Fruit fly (Drosophila melanogaster) whole organism, embryonic: ENCODE results near the gene Mst98Cb.

ENCODE experiments used
- Bteb2 ChIP-seq: fragments of 200-800 bp; sonication (Bioruptor generic); optimal IDR thresholded peaks from 2 replicates; lab custom pipeline; 2016; ENCODE audit warnings: missing biosample characterization, missing genetic modification characterization
- CG10147 ChIP-seq: fragments of 200-800 bp; sonication (Bioruptor generic); optimal IDR thresholded peaks from 2 replicates; lab custom pipeline; 2019; ENCODE audit warnings: missing biosample characterization, mild to moderate bottlenecking, missing genetic modification characterization, moderate library complexity
- CG10431 ChIP-seq: fragments of 200-800 bp; sonication (Bioruptor generic); optimal IDR thresholded peaks from 3 replicates; lab custom pipeline; 2018; ENCODE audit warnings: missing biosample characterization, mild to moderate bottlenecking, missing genetic modification characterization
- CG12104 ChIP-seq: fragments of 200-800 bp; sonication (Bioruptor generic); optimal IDR thresholded peaks from 3 replicates; lab custom pipeline; 2016; ENCODE audit warnings: missing biosample characterization, missing genetic modification characterization
- CG12236 ChIP-seq: fragments of 200-800 bp; sonication (Bioruptor generic); optimal IDR thresholded peaks from 2 replicates; lab custom pipeline; 2016; ENCODE audit warnings: missing biosample characterization, missing genetic modification characterization
- CG1233 ChIP-seq: fragments of 200-800 bp; sonication (Bioruptor generic); optimal IDR thresholded peaks from 4 replicates; lab custom pipeline; 2018; ENCODE audit warnings: missing biosample characterization, mild to moderate bottlenecking, missing genetic modification characterization
- CG14014 ChIP-seq: fragments of 200-800 bp; sonication (Bioruptor generic); IDR thresholded peaks from 2 replicates; pipeline ENCODE4 v1.3.6; 2022; ENCODE audit warnings: missing biosample characterization, missing genetic modification characterization
- CG17802 ChIP-seq: fragments of 200-800 bp; sonication (Bioruptor generic); optimal IDR thresholded peaks from 2 replicates; lab custom pipeline; 2018; ENCODE audit warnings: missing biosample characterization, mild to moderate bottlenecking, missing genetic modification characterization, moderate library complexity
- CG1792 ChIP-seq: fragments of 200-800 bp; sonication (Bioruptor generic); optimal IDR thresholded peaks from 2 replicates; lab custom pipeline; 2016; ENCODE audit warnings: missing biosample characterization, missing genetic modification characterization
- CG18599 ChIP-seq: fragments of 200-800 bp; sonication (Bioruptor generic); optimal IDR thresholded peaks from 3 replicates; lab custom pipeline; 2017; ENCODE audit warnings: missing biosample characterization, missing genetic modification characterization, mild to moderate bottlenecking, moderate library complexity, missing genetic modification reagents
- CG30431 ChIP-seq: fragments of 200-800 bp; sonication (Bioruptor generic); optimal IDR thresholded peaks from 2 replicates; lab custom pipeline; 2017; ENCODE audit warnings: missing biosample characterization, missing genetic modification characterization
- CG5180 ChIP-seq: fragments of 200-800 bp; sonication (Bioruptor generic); optimal IDR thresholded peaks from 3 replicates; lab custom pipeline; 2017; ENCODE audit warnings: missing biosample characterization, missing genetic modification characterization, mild to moderate bottlenecking, moderate library complexity, missing genetic modification reagents
- CG9727 ChIP-seq: fragments of 200-800 bp; sonication (Bioruptor generic); optimal IDR thresholded peaks from 3 replicates; lab custom pipeline; 2017; ENCODE audit warnings: missing biosample characterization, mild to moderate bottlenecking, missing genetic modification characterization
- CHES-1-like ChIP-seq: fragments of 200-800 bp; sonication (Bioruptor generic); optimal IDR thresholded peaks from 2 replicates; lab custom pipeline; 2016; ENCODE audit warnings: missing biosample characterization, missing genetic modification characterization
- Ets65A ChIP-seq: fragments of 200-800 bp; sonication (Bioruptor generic); peaks from one replicate; lab custom pipeline; 2016; ENCODE audit warnings: missing biosample characterization, missing genetic modification characterization
- Fer3 ChIP-seq: fragments of 200-800 bp; sonication (Bioruptor generic); optimal IDR thresholded peaks from 2 replicates; lab custom pipeline; 2018; ENCODE audit warnings: missing biosample characterization, mild to moderate bottlenecking, missing genetic modification characterization, moderate library complexity
- Mad ChIP-seq: fragments of 200-800 bp; sonication (Bioruptor generic); optimal IDR thresholded peaks from 2 replicates; lab custom pipeline; 2016; ENCODE audit warnings: missing biosample characterization, missing genetic modification characterization
- Poxn ChIP-seq: fragments of 200-800 bp; sonication (Bioruptor generic); IDR thresholded peaks from 2 replicates; pipeline ENCODE4 v1.3.6; 2022; ENCODE audit warnings: missing biosample characterization, missing genetic modification characterization
- Ravus ChIP-seq: fragments of 200-800 bp; sonication (Bioruptor generic); IDR thresholded peaks from 2 replicates; pipeline ENCODE4 v1.3.6; 2022; ENCODE audit warnings: missing biosample characterization, missing genetic modification characterization
- Scr ChIP-seq: fragments of 200-800 bp; sonication (Bioruptor generic); IDR thresholded peaks from 2 replicates; pipeline ENCODE4 v1.3.6; 2022; ENCODE audit warnings: missing biosample characterization, missing genetic modification characterization; ENCODE audit not compliant: partially characterized antibody
- Vsx1 ChIP-seq: fragments of 200-800 bp; sonication (Bioruptor generic); optimal IDR thresholded peaks from 2 replicates; lab custom pipeline; 2017; ENCODE audit warnings: missing biosample characterization, mild to moderate bottlenecking, missing genetic modification characterization, missing genetic modification reagents
- al ChIP-seq: fragments of 200-800 bp; sonication (Bioruptor generic); IDR thresholded peaks from 2 replicates; pipeline ENCODE4 v1.3.6; 2022; ENCODE audit warnings: missing biosample characterization, missing genetic modification characterization
- cwo ChIP-seq: fragments of 200-800 bp; sonication (Bioruptor generic); optimal IDR thresholded peaks from 3 replicates; lab custom pipeline; 2017; ENCODE audit warnings: missing biosample characterization, missing genetic modification characterization, mild to moderate bottlenecking, moderate library complexity, missing genetic modification reagents
- dpn ChIP-seq, 2 experiments: fragments of 200-800 bp; sonication (Bioruptor generic); optimal IDR thresholded peaks; 3 replicates each; lab custom pipeline; 2016; ENCODE audit warnings: missing biosample characterization in 2 of 2, missing genetic modification characterization in 2 of 2
- fd64A ChIP-seq: fragments of 200-800 bp; sonication (Bioruptor generic); optimal IDR thresholded peaks from 3 replicates; lab custom pipeline; 2018; ENCODE audit warnings: missing biosample characterization, mild to moderate bottlenecking, missing genetic modification characterization
- gro ChIP-seq: fragments of 200-800 bp; sonication (Bioruptor generic); optimal IDR thresholded peaks from 2 replicates; lab custom pipeline; 2016; ENCODE audit warnings: missing biosample characterization, missing genetic modification characterization
- gt ChIP-seq: fragments of 200-800 bp; sonication (Bioruptor generic); IDR thresholded peaks from 2 replicates; pipeline ENCODE4 v1.3.6; 2022; ENCODE audit warnings: missing biosample characterization, missing genetic modification characterization
- h ChIP-seq: fragments of >200 bp; optimal IDR thresholded peaks from 2 replicates; lab custom pipeline; 2017
- hb ChIP-seq: fragments of 200-800 bp; sonication (Bioruptor generic); IDR thresholded peaks from 3 replicates; pipeline ENCODE4 v1.3.6; 2022; ENCODE audit warnings: missing biosample characterization, missing genetic modification characterization; ENCODE audit not compliant: partially characterized antibody
- hbn ChIP-seq: fragments of 200-800 bp; sonication (Bioruptor generic); IDR thresholded peaks from 2 replicates; pipeline ENCODE4 v1.3.6; 2022; ENCODE audit warnings: missing biosample characterization, missing genetic modification characterization; ENCODE audit not compliant: partially characterized antibody
- her ChIP-seq: fragments of 200-800 bp; sonication (Bioruptor generic); optimal IDR thresholded peaks from 2 replicates; lab custom pipeline; 2016; ENCODE audit warnings: missing biosample characterization, missing genetic modification characterization
- insv ChIP-seq, 2 experiments: fragments of 200-800 bp; sonication (Bioruptor generic); optimal IDR thresholded peaks; 3 replicates each; lab custom pipeline; 2016 to 2018; ENCODE audit warnings: missing biosample characterization in 2 of 2, missing genetic modification characterization in 2 of 2
- lab ChIP-seq: fragments of 200-800 bp; sonication (Bioruptor generic); optimal IDR thresholded peaks from 3 replicates; lab custom pipeline; 2017; ENCODE audit warnings: missing biosample characterization, missing genetic modification characterization, mild to moderate bottlenecking, moderate library complexity, missing genetic modification reagents
- lilli ChIP-seq: fragments of 200-800 bp; sonication (Bioruptor generic); optimal IDR thresholded peaks from 3 replicates; lab custom pipeline; 2016; ENCODE audit warnings: missing biosample characterization, missing genetic modification characterization
- oc ChIP-seq: fragments of 200-800 bp; sonication (Bioruptor generic); optimal IDR thresholded peaks from 2 replicates; lab custom pipeline; 2018; ENCODE audit warnings: missing biosample characterization, mild to moderate bottlenecking, missing genetic modification characterization, moderate library complexity
- odd ChIP-seq: fragments of 200-800 bp; sonication (Bioruptor generic); optimal IDR thresholded peaks from 2 replicates; lab custom pipeline; 2017; ENCODE audit warnings: missing biosample characterization, mild to moderate bottlenecking, missing genetic modification characterization
- org-1 ChIP-seq: fragments of 200-800 bp; sonication (Bioruptor generic); optimal IDR thresholded peaks from 2 replicates; lab custom pipeline; 2017; ENCODE audit warnings: missing biosample characterization, missing genetic modification characterization
- pan ChIP-seq, 4 experiments: fragments of >200 bp in 3 of 4; fragments of 200-800 bp in 1 of 4; sonication (Bioruptor generic) in 1 of 4; optimal IDR thresholded peaks in 3 of 4; IDR thresholded peaks in 1 of 4; 2 replicates each; pipeline versions ENCODE4 v1.3.6 to Lab custom; 2017 to 2022; ENCODE audit warnings: missing biosample characterization in 2 of 4, missing genetic modification characterization in 2 of 4, mixed read lengths in 1 of 4
- phol ChIP-seq: fragments of 200-800 bp; sonication (Bioruptor generic); optimal IDR thresholded peaks from 3 replicates; lab custom pipeline; 2018; ENCODE audit warnings: missing biosample characterization, mild to moderate bottlenecking, missing genetic modification characterization, moderate library complexity
- ro ChIP-seq: fragments of 200-800 bp; sonication (Bioruptor generic); IDR thresholded peaks from 2 replicates; pipeline ENCODE4 v1.3.6; 2022; ENCODE audit warnings: missing biosample characterization, missing genetic modification characterization
- row ChIP-seq: fragments of 200-800 bp; sonication (Bioruptor generic); IDR thresholded peaks from 3 replicates; pipeline ENCODE4 v1.3.6; 2022; ENCODE audit warnings: missing biosample characterization, missing genetic modification characterization
- sens ChIP-seq: fragments of 200-800 bp; sonication (Bioruptor generic); peaks from one replicate; lab custom pipeline; 2016; ENCODE audit warnings: missing biosample characterization, missing genetic modification characterization
- so ChIP-seq: fragments of 200-800 bp; sonication (Bioruptor generic); IDR thresholded peaks from 3 replicates; pipeline ENCODE4 v1.3.6; 2022; ENCODE audit warnings: missing biosample characterization, missing genetic modification characterization
- sqz ChIP-seq: fragments of 200-800 bp; sonication (Bioruptor generic); optimal IDR thresholded peaks from 3 replicates; lab custom pipeline; 2018; ENCODE audit warnings: missing biosample characterization, mild to moderate bottlenecking, missing genetic modification characterization
- tin ChIP-seq: fragments of 200-800 bp; sonication (Bioruptor generic); optimal IDR thresholded peaks from 3 replicates; lab custom pipeline; 2016; ENCODE audit warnings: missing biosample characterization, missing genetic modification characterization
- tll ChIP-seq, 2 experiments: fragments of 200-800 bp in 1 of 2; fragments of >200 bp in 1 of 2; sonication (Bioruptor generic) in 1 of 2; optimal IDR thresholded peaks; 2 replicates each; lab custom pipeline; 2017 to 2019; ENCODE audit warnings: missing biosample characterization in 2 of 2, missing genetic modification characterization in 2 of 2, mild to moderate bottlenecking in 1 of 2, moderate library complexity in 1 of 2
- tna ChIP-seq: fragments of 200-800 bp; sonication (Bioruptor generic); IDR thresholded peaks from 2 replicates; pipeline ENCODE4 v1.3.6; 2022; ENCODE audit warnings: missing biosample characterization, missing genetic modification characterization; ENCODE audit not compliant: partially characterized antibody
- wdn ChIP-seq: fragments of 200-800 bp; sonication (Bioruptor generic); IDR thresholded peaks from 2 replicates; pipeline ENCODE4 v1.3.6; 2022; ENCODE audit warnings: missing biosample characterization, missing genetic modification characterization
- wek ChIP-seq: fragments of 200-800 bp; sonication (Bioruptor generic); optimal IDR thresholded peaks from 3 replicates; lab custom pipeline; 2018; ENCODE audit warnings: missing biosample characterization, mild to moderate bottlenecking, missing genetic modification characterization, moderate library complexity

The Mst98Cb gene

dm6 chr3R:28317151-28317844 lies 24.7 kb downstream of the Mst98Cb start (continued):
- TF ChIP-seq CG12104 (GFP tag; lab: Kevin White, UChicago): no peak
- TF ChIP-seq Ets65A (GFP tag; lab: Kevin White, UChicago): peak; percentile 42
- no peak for TF ChIP-seq tll (GFP tag; optimal IDR thresholded peaks at IDR 0.05; lab: Kevin White, UChicago)
- peak; percentile 6 for TF ChIP-seq CG10147 (GFP tag; lab: Kevin White, UChicago)
- TF ChIP-seq insv (GFP tag; optimal IDR thresholded peaks at IDR 0.05; lab: Kevin White, UChicago): no peak
- no peak for TF ChIP-seq gro (GFP tag; lab: Kevin White, UChicago)
- TF ChIP-seq tna: no peak
- TF ChIP-seq h (lab: Kevin White, UChicago): no peak
- peak; percentile 27 for TF ChIP-seq CG9727 (GFP tag; lab: Kevin White, UChicago)
- no peak for TF ChIP-seq CG14014 (GFP tag; lab: Robert Waterston, UW)
- TF ChIP-seq Scr (GFP tag; lab: Robert Waterston, UW): no peak
- TF ChIP-seq sens (GFP tag; lab: Kevin White, UChicago): peak; percentile 26
- TF ChIP-seq fd64A: no peak
- TF ChIP-seq dpn (GFP tag; optimal IDR thresholded peaks at IDR 0.05; lab: Kevin White, UChicago): no peak
- TF ChIP-seq org-1 (GFP tag; lab: Kevin White, UChicago): no peak
- no peak for TF ChIP-seq Mad (GFP tag; lab: Kevin White, UChicago)
- peak; percentile 6 for TF ChIP-seq tin (GFP tag; lab: Kevin White, UChicago)
- 0 out of 2 replicates have a peak, but pooled peaks have one; percentile 5 for TF ChIP-seq wdn
- TF ChIP-seq CG18599: peak; percentile 56
- no peak for TF ChIP-seq her (GFP tag; lab: Kevin White, UChicago)
- TF ChIP-seq row: peak; percentile 45
- no peak for TF ChIP-seq oc (tag; lab: Kevin White, UChicago)
- TF ChIP-seq ro: no peak
- TF ChIP-seq lilli (GFP tag; lab: Kevin White, UChicago): no peak
- no peak for TF ChIP-seq so
- peak; percentile 36 for TF ChIP-seq CG1233 (GFP tag; lab: Kevin White, UChicago)
- no peak for TF ChIP-seq CG5180 (GFP tag; lab: Kevin White, UChicago)
- TF ChIP-seq odd (GFP tag; lab: Kevin White, UChicago): no peak
- TF ChIP-seq CG1792 (GFP tag; lab: Kevin White, UChicago): no peak
- peak; percentile 54 for TF ChIP-seq lab (GFP tag; lab: Kevin White, UChicago)
- no peak for TF ChIP-seq CHES-1-like (GFP tag; lab: Kevin White, UChicago)
- no peak for TF ChIP-seq sqz (GFP tag; lab: Kevin White, UChicago)
- TF ChIP-seq pan (optimal IDR thresholded peaks at IDR 0.05; lab: Kevin White, UChicago): no peak
- TF ChIP-seq pan (GFP tag; optimal IDR thresholded peaks at IDR 0.05 in 1 of 2, IDR thresholded peaks at IDR 0.05 in 1 of 2): no peak
- no peak for TF ChIP-seq CG10431 (GFP tag; lab: Kevin White, UChicago)
- TF ChIP-seq CG30431: no peak
- peak; percentile 37 for TF ChIP-seq Fer3 (tag; lab: Kevin White, UChicago)
- TF ChIP-seq phol (tag; lab: Kevin White, UChicago): peak; percentile 9
- TF ChIP-seq Poxn (GFP tag; lab: Robert Waterston, UW): no peak
- no peak for TF ChIP-seq gt (GFP tag; lab: Robert Waterston, UW)
- no peak for TF ChIP-seq CG12236 (GFP tag; lab: Kevin White, UChicago)
- TF ChIP-seq wek (GFP tag; lab: Kevin White, UChicago): no peak
- TF ChIP-seq cwo (GFP tag; lab: Kevin White, UChicago): peak; percentile 16
- TF ChIP-seq Bteb2 (GFP tag; lab: Kevin White, UChicago): no peak
- TF ChIP-seq Ravus (GFP tag; lab: Robert Waterston, UW): no peak
- TF ChIP-seq hbn (GFP tag; lab: Robert Waterston, UW): no peak
- no peak for TF ChIP-seq al (GFP tag; lab: Robert Waterston, UW)
- no peak for TF ChIP-seq hb (GFP tag; lab: Robert Waterston, UW)
- TF ChIP-seq CG17802: no peak
- TF ChIP-seq Vsx1 (GFP tag; lab: Kevin White, UChicago): no peak
